Fruit fly (Drosophila melanogaster): ENCODE results near the gene Hsp67Bc.

Gene Hsp67Bc

dm6 chr3L:9376573-9376972, 4.3 kb upstream of the Hsp67Bc start:
- TF ChIP-seq CG17801 (GFP tag; optimal IDR thresholded peaks at IDR 0.05; ENCODE audit: partially characterized antibody), result no peak

dm6 chr3L:9375130-9375529, 2.8 kb upstream of the Hsp67Bc start, which contains the start of gene CG4461:
TSS of gene CG4461 (plus strand) at chr3L:9375430.
- TF ChIP-seq CG17801 (GFP tag; optimal IDR thresholded peaks at IDR 0.05; ENCODE audit: partially characterized antibody), result no peak

- no peak for TF ChIP-seq CG17801 (GFP tag; optimal IDR thresholded peaks at IDR 0.05; ENCODE audit: partially characterized antibody)
Observed at dm6 chr3L:9373374-9374004, 1.2 kb upstream of the Hsp67Bc start.

dm6 chr3L:9370907-9371365, 1.4 kb downstream of the Hsp67Bc start, which contains the start of gene Fdx1:
TSS of gene Fdx1 (minus strand) at chr3L:9371238.
- TF ChIP-seq CG17801 (GFP tag; optimal IDR thresholded peaks at IDR 0.05; ENCODE audit: partially characterized antibody), result peak; percentile 64

- no peak for TF ChIP-seq CG17801 (GFP tag; optimal IDR thresholded peaks at IDR 0.05; ENCODE audit: partially characterized antibody)
Observed at dm6 chr3L:9368665-9369064, 3.6 kb downstream of the Hsp67Bc start.

dm6 chr3L:9367431-9367867, 4.8 kb downstream of the Hsp67Bc start:
- peak; percentile 78 for TF ChIP-seq CG17801 (GFP tag; optimal IDR thresholded peaks at IDR 0.05; ENCODE audit: partially characterized antibody)

- TF ChIP-seq CG17801 (GFP tag; optimal IDR thresholded peaks at IDR 0.05; ENCODE audit: partially characterized antibody), result no peak
Observed at dm6 chr3L:9366850-9367430, 5.4 kb downstream of the Hsp67Bc start, which contains the start of the genes Klp67A and CG4452. TSS of gene Klp67A (minus strand) at chr3L:9367046. TSS of gene CG4452 (plus strand) at chr3L:9367377.

- TF ChIP-seq CG17801 (GFP tag; optimal IDR thresholded peaks at IDR 0.05; ENCODE audit: partially characterized antibody), result no peak
Observed at dm6 chr3L:9364131-9364530, 8.2 kb downstream of the Hsp67Bc start, which contains the start of gene mRRF1. TSS of gene mRRF1 (plus strand) at chr3L:9364350.

- peak; percentile 62 for TF ChIP-seq CG17801 (GFP tag; optimal IDR thresholded peaks at IDR 0.05; ENCODE audit: partially characterized antibody)
Observed at dm6 chr3L:9361894-9362293, 10.4 kb downstream of the Hsp67Bc start, which contains the start of gene CG34456. TSS of gene CG34456 (plus strand) at chr3L:9362108.

- TF ChIP-seq CG17801 (GFP tag; optimal IDR thresholded peaks at IDR 0.05; ENCODE audit: partially characterized antibody), result peak; percentile 47
Observed at dm6 chr3L:9360217-9360692, 12.0 kb downstream of the Hsp67Bc start, which contains the start of gene Pdxk. TSS of gene Pdxk (plus strand) at chr3L:9360316.

dm6 chr3L:9358713-9359040, 13.6 kb downstream of the Hsp67Bc start, which contains the start of the genes UGP and Svip:
TSS of gene UGP (minus strand) at chr3L:9358935.
TSS of gene Svip (plus strand) at chr3L:9358999.
- no peak for TF ChIP-seq CG17801 (GFP tag; optimal IDR thresholded peaks at IDR 0.05; ENCODE audit: partially characterized antibody)

dm6 chr3L:9357830-9358712, 14.2 kb downstream of the Hsp67Bc start:
- TF ChIP-seq CG17801 (GFP tag; optimal IDR thresholded peaks at IDR 0.05; ENCODE audit: partially characterized antibody), result no peak

dm6 chr3L:9356138-9356753, 16.1 kb downstream of the Hsp67Bc start:
- TF ChIP-seq CG17801 (GFP tag; optimal IDR thresholded peaks at IDR 0.05; ENCODE audit: partially characterized antibody), result no peak

dm6 chr3L:9355555-9355954, 16.7 kb downstream of the Hsp67Bc start:
- peak; percentile 8 for TF ChIP-seq CG17801 (GFP tag; optimal IDR thresholded peaks at IDR 0.05; ENCODE audit: partially characterized antibody)

- TF ChIP-seq CG17801 (GFP tag; optimal IDR thresholded peaks at IDR 0.05; ENCODE audit: partially characterized antibody), result no peak
Observed at dm6 chr3L:9353733-9354132, 18.6 kb downstream of the Hsp67Bc start, which contains the start of gene CG32040. TSS of gene CG32040 (plus strand) at chr3L:9354033.
